Fruit fly (Drosophila melanogaster) whole organism, adult: ENCODE results near the gene lmgB.

Source experiments
- CG14711 ChIP-seq: fragments of 200-800 bp; sonication (Bioruptor generic); optimal IDR thresholded peaks from 2 replicates; lab custom pipeline; 2018; ENCODE audit warnings: missing biosample characterization, mild to moderate bottlenecking, missing genetic modification characterization, moderate library complexity
- CG5204 ChIP-seq: fragments of 200-800 bp; sonication (Bioruptor generic); optimal IDR thresholded peaks from 2 replicates; lab custom pipeline; 2016; ENCODE audit warnings: missing biosample characterization, missing genetic modification characterization
- kay ChIP-seq: fragments of 200-800 bp; sonication (Bioruptor generic); peaks from one replicate; lab custom pipeline; 2016; ENCODE audit warnings: missing biosample characterization, missing genetic modification characterization, borderline replicate concordance
- ovo ChIP-seq: fragments of 200-800 bp; sonication (Bioruptor generic); optimal IDR thresholded peaks from 2 replicates; lab custom pipeline; 2016; ENCODE audit warnings: missing biosample characterization, missing genetic modification characterization
- pad ChIP-seq: fragments of 200-800 bp; sonication (Bioruptor generic); optimal IDR thresholded peaks from 3 replicates; lab custom pipeline; 2017; ENCODE audit warnings: missing biosample characterization, missing genetic modification characterization, mild to moderate bottlenecking, moderate library complexity, missing genetic modification reagents

DNA sequence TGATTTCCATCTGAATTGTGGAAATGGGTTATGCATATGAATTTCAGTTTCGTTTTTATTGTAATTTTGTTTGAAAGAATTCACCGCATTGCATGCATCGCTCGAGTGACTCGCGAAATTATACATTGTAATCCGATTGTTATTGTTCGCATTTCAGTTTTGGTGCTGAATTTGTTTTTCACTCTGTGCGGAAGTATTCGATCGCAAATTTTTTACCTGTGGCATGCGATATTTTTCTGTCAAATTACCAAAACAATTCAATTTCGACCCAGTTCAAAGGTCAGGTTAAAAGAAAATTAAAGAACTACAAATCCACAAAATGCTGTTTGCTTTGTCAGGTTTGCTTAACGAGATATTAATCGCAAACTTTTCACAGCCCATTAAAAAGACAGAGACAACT is 4.4 kb upstream of the lmgB start:
- TF ChIP-seq ovo (GFP tag; lab: Kevin White, UChicago) (no peak), pad (GFP tag; lab: Kevin White, UChicago) (no peak), kay (GFP tag; lab: Kevin White, UChicago) (no peak), CG14711 (no peak), CG5204 (GFP tag; lab: Kevin White, UChicago) (no peak)
